Fruit fly (Drosophila melanogaster) whole organism, embryonic: ENCODE data around the gene Calr.

ENCODE experiments used
- CG14667 ChIP-seq: fragments of 200-800 bp; sonication (Bioruptor generic); IDR thresholded peaks from 2 replicates; pipeline ENCODE4 v1.3.6; 2022; ENCODE audit warnings: missing biosample characterization, missing genetic modification characterization
- CG17829 ChIP-seq: fragments of 200-800 bp; optimal IDR thresholded peaks from 2 replicates; lab custom pipeline; 2019; ENCODE audit warnings: missing biosample characterization, mild to moderate bottlenecking, missing genetic modification characterization, moderate library complexity
- CHES-1-like ChIP-seq: fragments of 200-800 bp; sonication (Bioruptor generic); optimal IDR thresholded peaks from 2 replicates; lab custom pipeline; 2016; ENCODE audit warnings: missing biosample characterization, missing genetic modification characterization
- Drgx ChIP-seq: fragments of 200-800 bp; sonication (Bioruptor generic); IDR thresholded peaks from 2 replicates; pipeline ENCODE4 v1.3.6; 2022; ENCODE audit warnings: missing biosample characterization, missing genetic modification characterization
- Fer3 ChIP-seq: fragments of 200-800 bp; sonication (Bioruptor generic); optimal IDR thresholded peaks from 2 replicates; lab custom pipeline; 2018; ENCODE audit warnings: missing biosample characterization, mild to moderate bottlenecking, missing genetic modification characterization, moderate library complexity
- gem ChIP-seq: fragments of 200-800 bp; sonication (Bioruptor generic); optimal IDR thresholded peaks from 2 replicates; lab custom pipeline; 2019; ENCODE audit warnings: missing biosample characterization, mild to moderate bottlenecking, missing genetic modification characterization, moderate library complexity
- ro ChIP-seq: fragments of 200-800 bp; sonication (Bioruptor generic); IDR thresholded peaks from 2 replicates; pipeline ENCODE4 v1.3.6; 2022; ENCODE audit warnings: missing biosample characterization, missing genetic modification characterization

- TF ChIP-seq Fer3 (tag; lab: Kevin White, UChicago) (no peak), CHES-1-like (no peak), ro (GFP tag; lab: Robert Waterston, UW) (no peak), CG17829 (tag; lab: Kevin White, UChicago) (no peak), gem (tag; lab: Kevin White, UChicago) (peak; percentile 18), CG14667 (no peak), Drgx (GFP tag; lab: Robert Waterston, UW) (no peak)
These were observed 28.7 kb downstream of the Calr start for dm6 chr3R:9601949-9602348.
